Fruit fly (Drosophila melanogaster): ENCODE results near the gene rtp.

DNA sequence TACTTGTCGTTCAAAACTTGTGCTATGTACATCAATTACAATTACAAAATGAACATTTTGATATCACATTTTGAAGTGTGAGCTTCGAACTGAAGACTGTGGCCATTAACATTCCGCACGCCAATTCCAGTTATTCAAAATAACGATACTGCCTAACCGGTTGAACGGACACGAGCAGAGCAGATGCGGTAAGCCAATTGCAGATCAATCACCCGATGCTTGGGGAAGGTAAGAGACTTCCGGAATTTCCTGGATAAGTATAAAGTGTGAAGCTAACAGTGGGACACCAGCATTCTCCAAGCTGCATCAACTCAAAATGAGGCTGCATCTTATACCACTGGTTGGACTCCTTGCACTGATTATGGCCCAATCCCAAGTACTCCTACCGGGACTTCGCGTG lies 13.3 kb downstream of the rtp start, which contains the start of gene CG14664:
- TF ChIP-seq CG12768 (GFP tag; optimal IDR thresholded peaks at IDR 0.05): no peak
- no peak for TF ChIP-seq tj (GFP tag; optimal IDR thresholded peaks at IDR 0.05)
- TF ChIP-seq cnc (optimal IDR thresholded peaks at IDR 0.05): no peak

Data from whole organism, adult.